Worm (Caenorhabditis elegans) whole organism, late embryonic: ENCODE results near the gene Y71H2AM.12.

Source experiments
- C38D4.7 ChIP-seq: fragments of 200-800 bp; sonication (Bioruptor generic); optimal IDR thresholded peaks from 2 replicates; lab custom pipeline; 2018; ENCODE audit warnings: mild to moderate bottlenecking, missing genetic modification characterization, moderate library complexity, missing compliant biosample characterization
- F13H6.1 ChIP-seq: sonication (generic microtip); optimal IDR thresholded peaks from 2 replicates; lab custom pipeline; 2016; ENCODE audit warnings: missing genetic modification characterization, missing compliant biosample characterization
- K02D7.2 ChIP-seq: sonication (generic microtip); optimal IDR thresholded peaks from 2 replicates; lab custom pipeline; 2017; ENCODE audit warnings: mild to moderate bottlenecking, missing genetic modification characterization, missing compliant biosample characterization
- K09A11.1 ChIP-seq: sonication (generic microtip); optimal IDR thresholded peaks from 2 replicates; lab custom pipeline; 2017; ENCODE audit warnings: antibody characterized with exemption, mild to moderate bottlenecking, missing genetic modification characterization, missing compliant biosample characterization; ENCODE audit not compliant: insufficient read depth
- ahr-1 ChIP-seq: sonication (generic microtip); optimal IDR thresholded peaks from 2 replicates; lab custom pipeline; 2016; ENCODE audit warnings: missing genetic modification characterization, missing compliant biosample characterization
- ama-1 ChIP-seq: fragments of 150-350 bp; optimal IDR thresholded peaks from 2 replicates; lab custom pipeline; 2014
- ceh-19 ChIP-seq: fragments of 200-800 bp; sonication (Bioruptor generic); optimal IDR thresholded peaks from 2 replicates; lab custom pipeline; 2018; ENCODE audit warnings: mild to moderate bottlenecking, missing genetic modification characterization, missing compliant biosample characterization
- ceh-2 ChIP-seq: sonication (generic microtip); optimal IDR thresholded peaks from 2 replicates; lab custom pipeline; 2016; ENCODE audit warnings: missing genotype, missing genetic modification characterization, missing compliant biosample characterization
- ceh-24 ChIP-seq: sonication (generic microtip); optimal IDR thresholded peaks from 2 replicates; lab custom pipeline; 2016; ENCODE audit warnings: mild to moderate bottlenecking, missing genetic modification characterization, missing compliant biosample characterization
- ceh-30 ChIP-seq: fragments of 150-350 bp; optimal IDR thresholded peaks from 2 replicates; lab custom pipeline; 2014; ENCODE audit warnings: missing biosample characterization, missing genetic modification characterization
- ceh-31 ChIP-seq: sonication (generic microtip); optimal IDR thresholded peaks from 2 replicates; lab custom pipeline; 2016; ENCODE audit warnings: missing genetic modification characterization, missing compliant biosample characterization
- ceh-45 ChIP-seq: fragments of 200-800 bp; sonication (Bioruptor generic); IDR thresholded peaks from 2 replicates; pipeline ENCODE4 v1.3.6; 2022; ENCODE audit warnings: missing genetic modification reagents, missing genetic modification characterization, missing compliant biosample characterization
- ceh-48 ChIP-seq: sonication (generic microtip); optimal IDR thresholded peaks from 2 replicates; lab custom pipeline; 2016; ENCODE audit warnings: missing genetic modification characterization, inconsistent platforms, missing compliant biosample characterization
- ceh-9 ChIP-seq: sonication (generic microtip); optimal IDR thresholded peaks from 2 replicates; lab custom pipeline; 2016; ENCODE audit warnings: mild to moderate bottlenecking, missing genetic modification characterization, inconsistent platforms, missing compliant biosample characterization
- dmd-4 ChIP-seq: sonication (generic microtip); optimal IDR thresholded peaks from 2 replicates; lab custom pipeline; 2016; ENCODE audit warnings: borderline replicate concordance, missing genetic modification characterization, missing compliant biosample characterization
- elt-2 ChIP-seq: sonication (generic microtip); optimal IDR thresholded peaks from 2 replicates; lab custom pipeline; 2016; ENCODE audit warnings: missing genetic modification reagents, missing genetic modification characterization, missing compliant biosample characterization
- eyg-1 ChIP-seq: sonication (generic microtip); optimal IDR thresholded peaks from 2 replicates; lab custom pipeline; 2016; ENCODE audit warnings: missing genotype, missing genetic modification characterization, missing compliant biosample characterization
- fax-1 ChIP-seq: sonication (generic microtip); optimal IDR thresholded peaks from 2 replicates; lab custom pipeline; 2016; ENCODE audit warnings: missing genotype, missing genetic modification characterization, missing compliant biosample characterization
- gmeb-2 ChIP-seq: sonication (generic microtip); optimal IDR thresholded peaks from 2 replicates; lab custom pipeline; 2016; ENCODE audit warnings: missing genetic modification characterization, inconsistent platforms, missing compliant biosample characterization
- hlh-13 ChIP-seq: fragments of 200-800 bp; sonication (Bioruptor generic); optimal IDR thresholded peaks from 2 replicates; lab custom pipeline; 2018; ENCODE audit warnings: mild to moderate bottlenecking, missing genetic modification characterization, missing compliant biosample characterization
- hlh-6 ChIP-seq: sonication (generic microtip); optimal IDR thresholded peaks from 2 replicates; lab custom pipeline; 2016; ENCODE audit warnings: missing genotype, missing genetic modification characterization, missing compliant biosample characterization
- hlh-8 ChIP-seq: sonication (generic microtip); optimal IDR thresholded peaks from 2 replicates; lab custom pipeline; 2016; ENCODE audit warnings: missing genotype, missing genetic modification characterization, missing compliant biosample characterization
- lin-11 ChIP-seq: fragments of 200-800 bp; sonication (Bioruptor generic); optimal IDR thresholded peaks from 2 replicates; lab custom pipeline; 2018; ENCODE audit warnings: mild to moderate bottlenecking, missing genetic modification characterization, missing compliant biosample characterization
- nfya-1 ChIP-seq: sonication (generic microtip); optimal IDR thresholded peaks from 2 replicates; lab custom pipeline; 2017; ENCODE audit warnings: missing genetic modification characterization, mild to moderate bottlenecking, missing compliant biosample characterization, antibody characterized with exemption, moderate library complexity
- nhr-11 ChIP-seq: fragments of 150-350 bp; optimal IDR thresholded peaks from 2 replicates; lab custom pipeline; 2014; ENCODE audit warnings: missing biosample characterization, missing genetic modification characterization
- nhr-232 ChIP-seq: sonication (generic microtip); optimal IDR thresholded peaks from 2 replicates; lab custom pipeline; 2016; ENCODE audit warnings: missing genetic modification characterization, missing compliant biosample characterization
- npax-4 ChIP-seq: sonication (generic microtip); optimal IDR thresholded peaks from 2 replicates; lab custom pipeline; 2016; ENCODE audit warnings: missing genetic modification characterization, missing compliant biosample characterization
- odd-2 ChIP-seq: sonication (generic microtip); optimal IDR thresholded peaks from 2 replicates; lab custom pipeline; 2017; ENCODE audit warnings: antibody characterized with exemption, mild to moderate bottlenecking, missing genetic modification characterization, missing compliant biosample characterization
- pag-3 ChIP-seq: sonication (generic microtip); optimal IDR thresholded peaks from 2 replicates; lab custom pipeline; 2016; ENCODE audit warnings: missing compliant biosample characterization, missing genetic modification characterization, borderline replicate concordance
- pax-1 ChIP-seq: fragments of 150-350 bp; optimal IDR thresholded peaks from 2 replicates; lab custom pipeline; 2014; ENCODE audit warnings: missing biosample characterization, missing genetic modification characterization
- pha-4 ChIP-seq: fragments of 150-350 bp; optimal IDR thresholded peaks from 2 replicates; lab custom pipeline; 2018; ENCODE audit warnings: missing biosample characterization, missing genetic modification reagents, missing genetic modification characterization
- pqm-1 ChIP-seq: sonication (generic microtip); optimal IDR thresholded peaks from 2 replicates; lab custom pipeline; 2016; ENCODE audit warnings: missing genetic modification characterization, missing compliant biosample characterization
- pros-1 ChIP-seq: fragments of 150-350 bp; optimal IDR thresholded peaks from 2 replicates; lab custom pipeline; 2014; ENCODE audit warnings: missing biosample characterization, missing genetic modification reagents, missing genetic modification characterization
- ref-2 ChIP-seq: sonication (generic microtip); optimal IDR thresholded peaks from 2 replicates; lab custom pipeline; 2016; ENCODE audit warnings: missing genetic modification characterization, missing compliant biosample characterization
- rnt-1 ChIP-seq: sonication (generic microtip); optimal IDR thresholded peaks from 2 replicates; lab custom pipeline; 2016; ENCODE audit warnings: missing genetic modification characterization, missing compliant biosample characterization
- sdc-2 ChIP-seq: sonication (generic microtip); optimal IDR thresholded peaks from 2 replicates; lab custom pipeline; 2016; ENCODE audit warnings: missing genotype, missing genetic modification characterization, missing compliant biosample characterization
- sox-2 ChIP-seq: fragments of 200-800 bp; sonication (Bioruptor generic); IDR thresholded peaks from 2 replicates; pipeline ENCODE4 v1.3.6; 2022; ENCODE audit warnings: missing genetic modification reagents, missing genetic modification characterization, missing compliant biosample characterization
- tbx-2 ChIP-seq: sonication (generic microtip); optimal IDR thresholded peaks from 2 replicates; lab custom pipeline; 2016; ENCODE audit warnings: missing genetic modification characterization, missing compliant biosample characterization
- tbx-7 ChIP-seq: sonication (generic microtip); optimal IDR thresholded peaks from 2 replicates; lab custom pipeline; 2016; ENCODE audit warnings: missing genotype, missing genetic modification characterization, missing compliant biosample characterization
- unc-3 ChIP-seq, 2 experiments: fragments of 200-800 bp in 1 of 2; sonication (Bioruptor generic) in 1 of 2; sonication (generic microtip) in 1 of 2; conservative IDR thresholded peaks in 1 of 2; optimal IDR thresholded peaks in 1 of 2; 2 replicates each; pipeline versions ENCODE4 v1.3.6 to Lab custom; 2016 to 2022; ENCODE audit warnings: missing compliant biosample characterization in 2 of 2, missing genetic modification characterization in 2 of 2, missing genetic modification reagents in 1 of 2
- unc-42 ChIP-seq: sonication (generic microtip); optimal IDR thresholded peaks from 2 replicates; lab custom pipeline; 2016; ENCODE audit warnings: missing genotype, missing genetic modification characterization, missing compliant biosample characterization
- unc-55 ChIP-seq: sonication (generic microtip); optimal IDR thresholded peaks from 2 replicates; lab custom pipeline; 2017; ENCODE audit warnings: missing biosample characterization, missing genetic modification reagents, missing genetic modification characterization
- ztf-16 ChIP-seq: sonication (generic microtip); optimal IDR thresholded peaks from 2 replicates; lab custom pipeline; 2017; ENCODE audit warnings: missing genetic modification characterization, missing compliant biosample characterization

Gene Y71H2AM.12

DNA sequence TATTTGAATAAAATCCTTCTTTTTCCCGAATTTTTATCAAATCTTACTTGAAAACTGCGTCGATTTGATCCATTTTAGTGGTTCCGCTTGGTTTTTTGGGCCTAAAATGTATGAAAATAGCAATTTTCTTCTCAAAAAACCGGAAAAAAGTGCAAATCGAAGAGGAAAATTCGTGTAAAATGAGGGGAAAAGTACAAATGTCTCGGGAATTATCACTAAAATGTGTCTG lies 9.0 kb downstream of the Y71H2AM.12 start, which contains the start of gene Y71H2AM.11:
Gene Y71H2AM.11, minus strand, starts transcription at position 101 of the 229 bp plus-strand sequence.
- TF ChIP-seq ceh-19, result no peak
- TF ChIP-seq elt-2 (tag; lab: Kevin White, UChicago), result no peak
- no peak for TF ChIP-seq npax-4 (tag; lab: Kevin White, UChicago)
- TF ChIP-seq ceh-48 (tag; lab: Kevin White, UChicago), result no peak
- TF ChIP-seq ahr-1 (tag; lab: Kevin White, UChicago), result no peak
- no peak for TF ChIP-seq hlh-8 (tag; lab: Kevin White, UChicago)
- no peak for TF ChIP-seq unc-42 (tag; lab: Kevin White, UChicago)
- no peak for TF ChIP-seq unc-55 (GFP tag; lab: Kevin White, UChicago)
- no peak for TF ChIP-seq K02D7.2 (tag; lab: Kevin White, UChicago)
- TF ChIP-seq hlh-6 (tag; lab: Kevin White, UChicago), result no peak
- no peak for TF ChIP-seq hlh-13 (GFP tag; lab: Kevin White, UChicago)
- TF ChIP-seq C38D4.7, result no peak
- TF ChIP-seq fax-1, result no peak
- TF ChIP-seq nfya-1 (tag; lab: Kevin White, UChicago), result no peak
- TF ChIP-seq ceh-31 (tag; lab: Kevin White, UChicago), result no peak
- TF ChIP-seq ceh-30 (tag; lab: Kevin White, UChicago), result no peak
- no peak for TF ChIP-seq ceh-24
- no peak for TF ChIP-seq odd-2 (tag; lab: Kevin White, UChicago)
- TF ChIP-seq ama-1 (lab: Kevin White, UChicago), result no peak
- TF ChIP-seq, all 69 proteins: peak for 0

DNA sequence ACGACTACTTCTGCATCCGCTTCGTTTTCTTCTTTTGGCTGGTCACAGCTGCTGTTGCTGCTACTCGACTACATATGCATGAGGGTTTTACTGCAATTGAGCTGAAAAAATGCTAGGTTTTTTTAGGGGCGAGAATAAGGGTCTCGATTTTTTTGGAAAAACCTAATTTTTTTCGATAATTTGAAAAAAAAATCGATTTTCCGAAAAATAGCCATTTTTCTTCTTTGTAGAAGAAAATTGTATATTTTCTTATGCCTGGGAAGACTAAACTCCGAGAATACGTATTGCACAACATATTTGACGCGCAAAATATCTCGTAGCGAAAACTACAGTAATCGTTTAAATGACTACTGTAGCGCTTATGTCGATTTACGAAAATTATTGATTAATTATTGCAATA lies 17.4 kb downstream of the Y71H2AM.12 start, which contains the start of gene tmem-132:
Gene tmem-132, minus strand, starts transcription at position 101 of the 400 bp plus-strand sequence.
- TF ChIP-seq ceh-45 (GFP tag; lab: Robert Waterston, UW) (no peak), pag-3 (tag; lab: Kevin White, UChicago) (no peak), gmeb-2 (tag; lab: Kevin White, UChicago) (no peak), ahr-1 (tag; lab: Kevin White, UChicago) (no peak), F13H6.1 (tag; lab: Kevin White, UChicago) (no peak), nfya-1 (tag; lab: Kevin White, UChicago) (no peak), tbx-7 (tag; lab: Kevin White, UChicago) (no peak), elt-2 (tag; lab: Kevin White, UChicago) (no peak), eyg-1 (tag; lab: Kevin White, UChicago) (no peak), odd-2 (tag; lab: Kevin White, UChicago) (no peak), hlh-8 (tag; lab: Kevin White, UChicago) (no peak), pax-1 (tag; lab: Kevin White, UChicago) (no peak), unc-55 (GFP tag; lab: Kevin White, UChicago) (no peak), ceh-9 (no peak), nhr-11 (no peak), rnt-1 (no peak), nhr-232 (tag; lab: Kevin White, UChicago) (no peak), dmd-4 (tag; lab: Kevin White, UChicago) (no peak), pha-4 (tag; lab: Kevin White, UChicago) (no peak)

DNA sequence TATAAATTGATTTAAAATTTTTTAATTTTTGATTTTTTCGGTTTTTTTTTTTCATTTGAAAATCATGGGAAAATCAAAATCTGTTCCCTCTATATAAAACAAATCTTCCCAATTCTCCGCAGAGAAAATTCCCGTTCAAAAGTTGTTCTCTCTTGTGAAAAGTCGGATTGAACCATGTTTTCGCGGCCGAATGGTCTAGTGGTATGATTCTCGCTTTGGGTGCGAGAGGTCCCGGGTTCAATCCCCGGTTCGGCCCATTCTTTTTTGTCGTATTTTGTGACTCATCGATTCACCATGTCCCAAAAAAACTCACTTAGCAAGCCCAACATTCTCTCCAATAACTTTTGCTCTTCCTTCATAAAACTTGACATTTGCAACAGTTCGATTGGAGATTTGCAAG lies 22.4 kb downstream of the Y71H2AM.12 start:
- TF ChIP-seq pag-3 (tag; lab: Kevin White, UChicago) (no peak), fax-1 (no peak), ztf-16 (no peak), pqm-1 (tag; lab: Kevin White, UChicago) (no peak), unc-3 (GFP tag; conservative IDR thresholded peaks at IDR 0.05; lab: Robert Waterston, UW) (no peak), unc-3 (tag; optimal IDR thresholded peaks at IDR 0.05; lab: Kevin White, UChicago) (no peak), ceh-45 (GFP tag; lab: Robert Waterston, UW) (no peak), K09A11.1 (no peak), ceh-31 (tag; lab: Kevin White, UChicago) (no peak), ceh-9 (no peak)

DNA sequence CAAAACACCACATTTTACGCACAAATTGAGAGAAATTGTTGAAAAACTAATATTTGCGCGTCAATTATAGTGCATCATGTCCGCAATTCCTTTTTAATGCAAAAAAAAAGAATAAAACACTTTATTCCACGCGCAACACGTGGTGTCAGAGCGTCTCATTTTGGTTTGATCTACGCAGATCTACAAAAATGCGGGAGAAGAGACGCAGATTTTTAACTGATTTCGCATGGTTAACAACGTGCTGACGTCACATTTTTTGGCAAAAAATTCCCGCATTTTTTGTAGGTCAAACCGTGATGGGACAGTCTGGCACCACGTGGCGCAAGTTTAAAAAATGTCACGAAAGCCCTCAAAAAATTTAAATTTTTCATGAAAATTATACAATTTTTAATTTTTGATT lies 23.7 kb downstream of the Y71H2AM.12 start:
- TF ChIP-seq sox-2 (GFP tag; lab: Robert Waterston, UW) (no peak), unc-55 (GFP tag; lab: Kevin White, UChicago) (no peak), lin-11 (no peak), tbx-2 (tag; lab: Kevin White, UChicago) (no peak), pha-4 (tag; lab: Kevin White, UChicago) (no peak), sdc-2 (tag; lab: Kevin White, UChicago) (no peak), elt-2 (tag; lab: Kevin White, UChicago) (no peak), ceh-2 (no peak), ref-2 (tag; lab: Kevin White, UChicago) (no peak), pag-3 (tag; lab: Kevin White, UChicago) (no peak), ceh-19 (no peak), pros-1 (tag; lab: Kevin White, UChicago) (no peak)
